Worm (Caenorhabditis elegans) whole organism, midembryonic: ENCODE measurements around the gene fil-2.

Source experiments
- cog-1 ChIP-seq: sonication (generic microtip); optimal IDR thresholded peaks from 2 replicates; lab custom pipeline; 2016; ENCODE audit warnings: missing genetic modification characterization, missing compliant biosample characterization
- flt-1 ChIP-seq: fragments of 200-800 bp; sonication (Bioruptor generic); IDR thresholded peaks from 2 replicates; pipeline ENCODE4 v1.3.6; 2022; ENCODE audit warnings: missing genetic modification characterization, missing compliant biosample characterization
- klf-2 ChIP-seq: fragments of 200-800 bp; sonication (Bioruptor generic); conservative IDR thresholded peaks from 2 replicates; pipeline ENCODE4 v1.3.6; 2022; ENCODE audit warnings: missing genetic modification reagents, missing genetic modification characterization, missing compliant biosample characterization
- med-1 ChIP-seq: sonication (generic microtip); optimal IDR thresholded peaks from 2 replicates; lab custom pipeline; 2017; ENCODE audit warnings: missing genetic modification characterization, mild to moderate bottlenecking, missing compliant biosample characterization, antibody characterized with exemption, missing genetic modification reagents; ENCODE audit not compliant: insufficient read depth
- tab-1 ChIP-seq: fragments of 200-800 bp; sonication (Bioruptor generic); IDR thresholded peaks from 2 replicates; pipeline ENCODE4 v1.3.6; 2022; ENCODE audit warnings: missing genetic modification characterization, missing compliant biosample characterization
- ztf-29 ChIP-seq: fragments of 200-800 bp; sonication (Bioruptor generic); IDR thresholded peaks from 2 replicates; pipeline ENCODE4 v1.3.6; 2022; ENCODE audit warnings: missing genetic modification reagents, missing genetic modification characterization, missing compliant biosample characterization

DNA sequence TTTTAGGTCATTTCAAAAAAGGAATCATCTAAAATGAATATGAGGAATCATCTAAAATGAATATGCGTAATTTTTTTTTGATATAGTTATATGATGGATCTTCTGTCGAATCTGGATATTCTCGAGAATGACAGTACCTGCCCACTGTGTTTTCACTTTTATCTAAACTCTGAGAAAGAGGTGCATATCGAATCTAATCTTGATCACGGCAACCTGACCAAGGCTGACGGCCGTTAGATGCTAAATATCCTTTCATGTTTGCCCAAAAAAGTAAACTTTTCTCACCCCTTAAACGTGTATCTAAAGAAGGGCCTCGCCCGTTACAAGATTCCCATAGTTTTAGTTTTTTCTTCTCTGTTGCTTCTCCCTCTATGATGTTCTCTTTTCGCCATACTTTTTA lies 23.6 kb downstream of the fil-2 start:
- TF ChIP-seq klf-2 = no peak
- TF ChIP-seq flt-1 (GFP tag; lab: Robert Waterston, UW) = no peak
- TF ChIP-seq ztf-29 (GFP tag; lab: Robert Waterston, UW) = no peak
- no peak for TF ChIP-seq cog-1
- no peak for TF ChIP-seq med-1 (GFP tag; lab: Kevin White, UChicago)
- TF ChIP-seq tab-1 (GFP tag; lab: Robert Waterston, UW) = no peak
